Worm (Caenorhabditis elegans) whole organism, L2 larva: Measurements from ENCODE around the gene ZK688.4.

ENCODE experiments used
- C34F6.9 ChIP-seq: fragments of 150-350 bp; optimal IDR thresholded peaks from 2 replicates; lab custom pipeline; 2014; ENCODE audit warnings: missing biosample characterization, missing genetic modification characterization
- gmeb-1 ChIP-seq: fragments of 150-350 bp; optimal IDR thresholded peaks from 2 replicates; lab custom pipeline; 2014; ENCODE audit warnings: missing biosample characterization, missing genetic modification characterization
- lin-13 ChIP-seq: fragments of 150-350 bp; optimal IDR thresholded peaks from 2 replicates; lab custom pipeline; 2014; ENCODE audit warnings: missing biosample characterization, missing genetic modification reagents, missing genetic modification characterization
- lsy-2 ChIP-seq, 2 experiments: fragments of 150-350 bp in 1 of 2; sonication (generic microtip) in 1 of 2; optimal IDR thresholded peaks; 2 replicates each; lab custom pipeline; 2014 to 2017; ENCODE audit warnings: missing biosample characterization in 2 of 2, missing genetic modification characterization in 2 of 2
- mab-5 ChIP-seq: fragments of 150-350 bp; optimal IDR thresholded peaks from 2 replicates; lab custom pipeline; 2014; ENCODE audit warnings: missing biosample characterization, missing genetic modification characterization
- nhr-129 ChIP-seq: fragments of 150-350 bp; optimal IDR thresholded peaks from 2 replicates; lab custom pipeline; 2014; ENCODE audit warnings: missing biosample characterization, missing genetic modification characterization
- nhr-23 ChIP-seq: fragments of 150-350 bp; optimal IDR thresholded peaks from 2 replicates; lab custom pipeline; 2014; ENCODE audit warnings: missing biosample characterization, missing genetic modification reagents, missing genetic modification characterization
- unc-55 ChIP-seq: fragments of 150-350 bp; sonication (generic microtip); optimal IDR thresholded peaks from 3 replicates; lab custom pipeline; 2014; ENCODE audit warnings: missing biosample characterization, missing genetic modification reagents, missing genetic modification characterization
- zag-1 ChIP-seq: fragments of 150-350 bp; optimal IDR thresholded peaks from 2 replicates; lab custom pipeline; 2014; ENCODE audit warnings: missing biosample characterization, missing genetic modification characterization

ZK688.4 gene

ce11 chrIII:7940819-7941218 is 46.0 kb downstream of the ZK688.4 start, which contains the start of gene C29E4.12 (continued):
- peak; percentile 68 for TF ChIP-seq lin-13 (GFP tag; lab: Kevin White, UChicago)
- peak; percentile 56 for TF ChIP-seq mab-5 (tag; lab: Kevin White, UChicago)
- TF ChIP-seq nhr-129, result peak; percentile 64
- no peak for TF ChIP-seq zag-1
- peak; percentile 51 to 88 for TF ChIP-seq lsy-2 (tag; optimal IDR thresholded peaks at IDR 0.05; lab: Kevin White, UChicago)

ce11 chrIII:7941417-7941816 is 46.6 kb downstream of the ZK688.4 start, which contains the start of gene kle-2:
Gene kle-2 (plus strand): TSS chrIII:7941717.
- no peak for TF ChIP-seq unc-55 (GFP tag; lab: Kevin White, UChicago)
- no peak for TF ChIP-seq nhr-23
- TF ChIP-seq C34F6.9, result no peak
- TF ChIP-seq gmeb-1, result no peak
